Fruit fly (Drosophila melanogaster): ENCODE data around the gene Nep5.
A peak's percentile ranks its signal among the peaks of the same experiment; 100 is the strongest.

The Nep5 gene

DNA sequence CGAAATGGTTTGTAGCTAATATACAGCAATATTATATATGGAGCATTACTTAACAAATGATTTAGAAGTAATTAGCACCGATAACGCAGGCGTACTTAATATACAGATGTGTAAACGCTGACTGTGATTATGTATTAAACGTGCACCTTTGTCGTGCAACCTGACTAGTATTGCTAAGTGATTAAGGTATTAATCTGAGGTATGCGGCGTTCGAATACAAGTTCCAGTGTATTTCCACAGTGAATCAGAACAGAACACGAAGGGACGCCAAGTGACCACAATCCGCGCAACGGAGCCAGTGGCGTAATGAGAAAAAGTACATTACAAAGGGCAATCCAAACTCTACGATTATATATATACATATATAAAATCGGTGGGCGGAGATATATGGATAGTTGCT lies at the start of gene Nep5:
Gene Nep5 (minus strand): TSS at position 101 of the 400 bp plus-strand sequence.
- TF ChIP-seq ey (GFP tag; optimal IDR thresholded peaks at IDR 0.05) (no peak), Mio (GFP tag; optimal IDR thresholded peaks at IDR 0.05) (no peak), Jra (GFP tag; optimal IDR thresholded peaks at IDR 0.05) (no peak), OdsH (GFP tag; optimal IDR thresholded peaks at IDR 0.05) (no peak), jim (GFP tag; optimal IDR thresholded peaks at IDR 0.05) (no peak), Rel (GFP tag; optimal IDR thresholded peaks at IDR 0.05) (no peak), Rel (tag; optimal IDR thresholded peaks at IDR 0.05) (no peak), Hr83 (GFP tag; optimal IDR thresholded peaks at IDR 0.05; ENCODE audit: poor library complexity, severe bottlenecking) (no peak), psq (GFP tag; optimal IDR thresholded peaks at IDR 0.05) (no peak), Dfd (GFP tag; optimal IDR thresholded peaks at IDR 0.05) (no peak), sv (GFP tag; optimal IDR thresholded peaks at IDR 0.05) (no peak), rgr (GFP tag; optimal IDR thresholded peaks at IDR 0.05) (no peak), HLH106 (tag; optimal IDR thresholded peaks at IDR 0.05) (no peak), Myc (optimal IDR thresholded peaks at IDR 0.05) (no peak), Hnf4 (GFP tag; optimal IDR thresholded peaks at IDR 0.05) (no peak), sage (GFP tag; optimal IDR thresholded peaks at IDR 0.05) (no peak), Abd-B (GFP tag; optimal IDR thresholded peaks at IDR 0.05) (no peak), Sp1 (GFP tag; optimal IDR thresholded peaks at IDR 0.05) (no peak), Dif (GFP tag; optimal IDR thresholded peaks at IDR 0.05; ENCODE audit: partially characterized antibody) (no peak), dl (GFP tag; optimal IDR thresholded peaks at IDR 0.05; ENCODE audit: insufficient read depth in 1 of 2, partially characterized antibody in 2 of 2) (no peak), lola (GFP tag; optimal IDR thresholded peaks at IDR 0.05) (no peak)

DNA sequence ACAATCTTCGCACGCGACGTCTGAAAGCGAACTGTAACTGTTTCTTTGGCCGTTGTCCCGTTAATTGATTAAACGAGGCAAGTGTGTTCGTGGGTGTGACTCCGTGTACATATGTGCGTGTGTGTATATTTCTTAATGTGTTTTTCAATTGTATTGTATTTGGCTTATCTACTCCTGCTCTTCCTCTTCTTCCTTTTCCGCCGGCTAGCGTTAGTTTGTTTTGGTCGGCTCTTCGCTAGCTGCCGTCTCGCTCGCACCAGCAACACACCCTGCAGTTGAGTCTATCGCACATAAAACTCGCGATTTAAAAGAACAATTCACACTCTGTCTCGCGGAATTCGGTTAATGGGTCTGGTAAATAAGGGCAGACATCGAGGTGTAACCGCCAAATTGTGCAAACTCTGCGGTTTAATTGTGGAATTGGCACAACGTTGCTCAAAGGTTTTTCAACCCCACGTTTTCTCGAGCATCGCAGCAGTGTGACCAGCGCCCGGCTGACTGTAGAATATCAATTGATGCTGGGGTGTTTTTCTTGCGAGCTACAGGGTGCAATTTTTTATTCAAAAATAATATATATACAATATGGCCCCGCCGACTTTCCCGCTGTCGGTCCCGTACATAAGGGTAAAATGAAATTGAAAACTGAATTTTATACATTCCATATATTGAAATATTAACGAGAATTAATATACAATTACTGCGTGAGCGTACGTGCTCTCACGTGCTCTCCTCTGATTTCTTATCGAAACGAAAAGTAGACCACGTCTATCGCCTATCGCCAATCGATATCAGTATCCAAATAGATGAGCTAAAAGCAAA lies 48.0 kb upstream of the Nep5 start, which contains the start of the genes gb and CG5815:
Gene gb (minus strand): TSS at position 487 of the 819 bp plus-strand sequence.
Gene CG5815 (plus strand): TSS at position 783 of the 819 bp plus-strand sequence.
- peak; percentile 93 for TF ChIP-seq HLH106 (tag; optimal IDR thresholded peaks at IDR 0.05)
- no peak for TF ChIP-seq usp (GFP tag; optimal IDR thresholded peaks at IDR 0.05)
- TF ChIP-seq Myc (optimal IDR thresholded peaks at IDR 0.05) = no peak
- peak; percentile 91 for TF ChIP-seq Hr83 (GFP tag; optimal IDR thresholded peaks at IDR 0.05; ENCODE audit: poor library complexity, severe bottlenecking)
- TF ChIP-seq CG9705 (GFP tag; optimal IDR thresholded peaks at IDR 0.05) = peak; percentile 84
- peak; percentile 89 for TF ChIP-seq OdsH (GFP tag; optimal IDR thresholded peaks at IDR 0.05)
- no peak for TF ChIP-seq dsf (GFP tag; optimal IDR thresholded peaks at IDR 0.05; ENCODE audit: borderline replicate concordance)
- no peak for TF ChIP-seq Hr78 (GFP tag; optimal IDR thresholded peaks at IDR 0.05)
- peak; percentile 88 for TF ChIP-seq Sp1 (GFP tag; optimal IDR thresholded peaks at IDR 0.05)
- TF ChIP-seq Abd-B (GFP tag; optimal IDR thresholded peaks at IDR 0.05) = no peak
- TF ChIP-seq Vsx2 (GFP tag; optimal IDR thresholded peaks at IDR 0.05; ENCODE audit: partially characterized antibody) = no peak
- no peak for TF ChIP-seq dl (GFP tag; optimal IDR thresholded peaks at IDR 0.05; ENCODE audit: insufficient read depth in 1 of 2, partially characterized antibody in 2 of 2)
- TF ChIP-seq lola (GFP tag; optimal IDR thresholded peaks at IDR 0.05) = no peak
- TF ChIP-seq jim (GFP tag; optimal IDR thresholded peaks at IDR 0.05) = no peak
- TF ChIP-seq Dfd (GFP tag; optimal IDR thresholded peaks at IDR 0.05) = no peak
- peak; percentile 92 for TF ChIP-seq rgr (GFP tag; optimal IDR thresholded peaks at IDR 0.05)
- peak; percentile 87 for TF ChIP-seq fru (GFP tag; optimal IDR thresholded peaks at IDR 0.05)
- TF ChIP-seq dmrt93B (GFP tag; optimal IDR thresholded peaks at IDR 0.05) = peak; percentile 81
- TF ChIP-seq CG32264 (GFP tag; optimal IDR thresholded peaks at IDR 0.05) = peak; percentile 66
- TF ChIP-seq Mio (GFP tag; optimal IDR thresholded peaks at IDR 0.05) = peak; percentile 76
- TF ChIP-seq pan (optimal IDR thresholded peaks at IDR 0.05) = no peak
- peak; percentile 92 for TF ChIP-seq h (GFP tag; optimal IDR thresholded peaks at IDR 0.05)
- no peak for TF ChIP-seq Jra (GFP tag; optimal IDR thresholded peaks at IDR 0.05)
- no peak for TF ChIP-seq sage (GFP tag; optimal IDR thresholded peaks at IDR 0.05)
- peak; percentile 35 to 92 for TF ChIP-seq foxo (GFP tag; optimal IDR thresholded peaks at IDR 0.05)
- peak; percentile 76 for TF ChIP-seq Rel (GFP tag; optimal IDR thresholded peaks at IDR 0.05)
- TF ChIP-seq Rel (tag; optimal IDR thresholded peaks at IDR 0.05) = peak; percentile 67
- TF ChIP-seq Dif (GFP tag; optimal IDR thresholded peaks at IDR 0.05; ENCODE audit: partially characterized antibody) = no peak
- TF ChIP-seq br (GFP tag; optimal IDR thresholded peaks at IDR 0.05) = peak; percentile 90
- no peak for TF ChIP-seq tai (GFP tag; optimal IDR thresholded peaks at IDR 0.05)
- TF ChIP-seq sv (GFP tag; optimal IDR thresholded peaks at IDR 0.05) = peak; percentile 88
- no peak for TF ChIP-seq woc (GFP tag; optimal IDR thresholded peaks at IDR 0.05)
- TF ChIP-seq ey (GFP tag; optimal IDR thresholded peaks at IDR 0.05) = peak; percentile 87
- TF ChIP-seq N (GFP tag; optimal IDR thresholded peaks at IDR 0.05) = no peak
- no peak for TF ChIP-seq brk (GFP tag; optimal IDR thresholded peaks at IDR 0.05)
- TF ChIP-seq GATAd (GFP tag; optimal IDR thresholded peaks at IDR 0.05) = peak; percentile 7
- peak; percentile 98 for TF ChIP-seq psq (GFP tag; optimal IDR thresholded peaks at IDR 0.05)
- TF ChIP-seq CrebA (GFP tag; optimal IDR thresholded peaks at IDR 0.05; ENCODE audit: borderline replicate concordance) = no peak
- TF ChIP-seq Hnf4 (GFP tag; optimal IDR thresholded peaks at IDR 0.05) = no peak
